Fruit fly (Drosophila melanogaster): ENCODE measurements around the gene CG42680.

The CG42680 gene

dm6 chr2L:14573216-14573909, 14.7 kb downstream of the CG42680 start (continued):
- no peak for TF ChIP-seq CG30403 (GFP tag; optimal IDR thresholded peaks at IDR 0.05)

- TF ChIP-seq CG15514 (GFP tag; optimal IDR thresholded peaks at IDR 0.05) (no peak), sens (GFP tag) (peak; percentile 36), usp (GFP tag; optimal IDR thresholded peaks at IDR 0.05) (no peak), CG4360 (GFP tag; IDR thresholded peaks at IDR 0.05) (peak; percentile 76), stc (GFP tag; IDR thresholded peaks at IDR 0.05) (no peak), CG15479 (GFP tag; optimal IDR thresholded peaks at IDR 0.05) (peak; percentile 8), corto (GFP tag; optimal IDR thresholded peaks at IDR 0.05) (peak; percentile 61), crc (GFP tag; optimal IDR thresholded peaks at IDR 0.05) (no peak), twi (tag; optimal IDR thresholded peaks at IDR 0.05) (peak; percentile 51), org-1 (GFP tag; optimal IDR thresholded peaks at IDR 0.05) (no peak), hb (GFP tag; IDR thresholded peaks at IDR 0.05; ENCODE audit: partially characterized antibody) (no peak), CG2199 (GFP tag; IDR thresholded peaks at IDR 0.05) (0 out of 3 replicates have a peak, but pooled peaks have one; percentile 33), fu2 (GFP tag; optimal IDR thresholded peaks at IDR 0.05) (no peak), Trl (optimal IDR thresholded peaks at IDR 0.05) (no peak), Trl (GFP tag; optimal IDR thresholded peaks at IDR 0.05) (no peak), CG18599 (GFP tag; optimal IDR thresholded peaks at IDR 0.05) (no peak), esg (GFP tag; conservative IDR thresholded peaks at IDR 0.05) (no peak), grau (tag; optimal IDR thresholded peaks at IDR 0.05) (peak; percentile 41), lov (optimal IDR thresholded peaks at IDR 0.05) (no peak), lov (GFP tag; IDR thresholded peaks at IDR 0.05) (0 out of 3 replicates have a peak, but pooled peaks have one; percentile 8), CG31441 (GFP tag; IDR thresholded peaks at IDR 0.05) (no peak), Sry-β (GFP tag; optimal IDR thresholded peaks at IDR 0.05) (no peak), ab (GFP tag; optimal IDR thresholded peaks at IDR 0.05) (no peak), ci (GFP tag; IDR thresholded peaks at IDR 0.05) (peak; percentile 18; the same call in 1 of the 3 replicates), CG6683 (GFP tag; optimal IDR thresholded peaks at IDR 0.05) (no peak), Dll (GFP tag; IDR thresholded peaks at IDR 0.05; ENCODE audit: partially characterized antibody) (0 out of 4 replicates have a peak, but pooled peaks have one; percentile 10), CG4730 (GFP tag; IDR thresholded peaks at IDR 0.05) (no peak), cwo (GFP tag; optimal IDR thresholded peaks at IDR 0.05) (no peak), Med (GFP tag) (peak; percentile 61), CG4854 (GFP tag; optimal IDR thresholded peaks at IDR 0.05) (no peak)
Observed at dm6 chr2L:14571673-14572461, 16.2 kb downstream of the CG42680 start.

- TF ChIP-seq CG8281 (tag; optimal IDR thresholded peaks at IDR 0.05) (peak; percentile 92), lab (GFP tag; optimal IDR thresholded peaks at IDR 0.05) (peak; percentile 47), CG11560 (tag; IDR thresholded peaks at IDR 0.05) (no peak), Med (GFP tag) (peak; percentile 17), crol (GFP tag; IDR thresholded peaks at IDR 0.05) (peak; percentile 37), nerfin-1 (tag; optimal IDR thresholded peaks at IDR 0.05) (peak; percentile 21), HLH4C (GFP tag; IDR thresholded peaks at IDR 0.05; ENCODE audit: partially characterized antibody) (no peak), CG10274 (GFP tag; optimal IDR thresholded peaks at IDR 0.05) (no peak)
Observed at dm6 chr2L:14570843-14571242, 17.2 kb downstream of the CG42680 start.
